Worm (Caenorhabditis elegans) whole organism, L4 larva: ENCODE measurements around the gene zyg-9.

Experiments
- F10B5.3 ChIP-seq: sonication (generic microtip); optimal IDR thresholded peaks from 2 replicates; lab custom pipeline; 2016; ENCODE audit warnings: mild to moderate bottlenecking, missing genetic modification characterization, missing compliant biosample characterization
- T20F7.1 ChIP-seq: fragments of 200-800 bp; sonication (Bioruptor generic); optimal IDR thresholded peaks from 2 replicates; lab custom pipeline; 2018; ENCODE audit warnings: mild to moderate bottlenecking, missing genetic modification characterization, missing compliant biosample characterization
- T26A8.4 ChIP-seq: fragments of 200-800 bp; sonication (Bioruptor generic); IDR thresholded peaks from 2 replicates; pipeline ENCODE4 v1.3.6; 2022; ENCODE audit warnings: missing genetic modification characterization, missing compliant biosample characterization
- ZK337.2 ChIP-seq: fragments of 200-800 bp; sonication (Bioruptor generic); IDR thresholded peaks from 2 replicates; pipeline ENCODE4 v1.3.6; 2022; ENCODE audit warnings: missing genetic modification reagents, missing genetic modification characterization, missing compliant biosample characterization
- ZK546.5 ChIP-seq, 2 experiments: sonication (generic microtip); optimal IDR thresholded peaks; 2 replicates each; lab custom pipeline; 2017; ENCODE audit warnings: missing biosample characterization in 2 of 2, missing genetic modification characterization in 2 of 2
- ama-1 ChIP-seq: fragments of 150-350 bp; optimal IDR thresholded peaks from 2 replicates; lab custom pipeline; 2014; ENCODE audit warnings: inconsistent platforms, mixed read lengths
- ceh-28 ChIP-seq: fragments of 150-350 bp; optimal IDR thresholded peaks from 2 replicates; lab custom pipeline; 2014; ENCODE audit warnings: missing biosample characterization, missing genetic modification reagents, missing genetic modification characterization
- ceh-44 ChIP-seq: fragments of 200-800 bp; sonication (Bioruptor generic); IDR thresholded peaks from 2 replicates; pipeline ENCODE4 v1.3.6; 2022; ENCODE audit warnings: missing genetic modification reagents, missing genetic modification characterization, missing compliant biosample characterization
- ceh-62 ChIP-seq: sonication (generic microtip); optimal IDR thresholded peaks from 2 replicates; lab custom pipeline; 2017; ENCODE audit warnings: missing biosample characterization, missing genetic modification characterization
- cey-2 ChIP-seq: sonication (generic microtip); optimal IDR thresholded peaks from 3 replicates; lab custom pipeline; 2017; ENCODE audit warnings: missing genetic modification characterization, mild to moderate bottlenecking, missing compliant biosample characterization, antibody characterized with exemption, borderline replicate concordance; ENCODE audit not compliant: insufficient read depth
- daf-19 ChIP-seq: fragments of 200-800 bp; sonication (Bioruptor generic); conservative IDR thresholded peaks from 2 replicates; pipeline ENCODE4 v1.3.6; 2022; ENCODE audit warnings: missing genetic modification characterization, missing compliant biosample characterization
- daf-8 ChIP-seq: fragments of 200-800 bp; sonication (Bioruptor generic); IDR thresholded peaks from 2 replicates; pipeline ENCODE4 v1.3.6; 2022; ENCODE audit warnings: missing genetic modification characterization, missing compliant biosample characterization
- egl-27 ChIP-seq: sonication (generic microtip); optimal IDR thresholded peaks from 3 replicates; lab custom pipeline; 2017; ENCODE audit warnings: missing biosample characterization, missing genetic modification reagents, missing genetic modification characterization
- hif-1 ChIP-seq, 2 experiments: sonication (generic microtip); optimal IDR thresholded peaks; 2 replicates each; lab custom pipeline; 2016 to 2017; ENCODE audit warnings: missing compliant biosample characterization in 2 of 2, missing genetic modification characterization in 2 of 2, missing genetic modification reagents in 2 of 2, missing genotype in 2 of 2, mild to moderate bottlenecking in 1 of 2
- lim-7 ChIP-seq: fragments of 200-800 bp; sonication (Bioruptor generic); IDR thresholded peaks from 2 replicates; pipeline ENCODE4 v1.3.6; 2022; ENCODE audit warnings: missing genetic modification characterization, missing compliant biosample characterization
- lin-13 ChIP-seq: fragments of 150-350 bp; optimal IDR thresholded peaks from 2 replicates; lab custom pipeline; 2014; ENCODE audit warnings: missing biosample characterization, missing genetic modification reagents, missing genetic modification characterization
- lin-15B ChIP-seq: fragments of 150-350 bp; sonication (generic microtip); optimal IDR thresholded peaks from 3 replicates; lab custom pipeline; 2014; ENCODE audit warnings: missing biosample characterization, missing genetic modification characterization
- lin-29 ChIP-seq: fragments of 200-800 bp; sonication (Bioruptor generic); IDR thresholded peaks from 2 replicates; pipeline ENCODE4 v1.3.6; 2022; ENCODE audit warnings: missing genetic modification reagents, missing genetic modification characterization, missing compliant biosample characterization
- lin-38 ChIP-seq: fragments of 200-800 bp; sonication (Bioruptor generic); IDR thresholded peaks from 2 replicates; pipeline ENCODE4 v1.3.6; 2022; ENCODE audit warnings: missing genetic modification reagents, missing genetic modification characterization, missing compliant biosample characterization
- lin-39 ChIP-seq: fragments of 150-350 bp; optimal IDR thresholded peaks from 2 replicates; lab custom pipeline; 2014; ENCODE audit warnings: missing biosample characterization, missing genetic modification reagents, missing genetic modification characterization
- lsy-2 ChIP-seq, 2 experiments: fragments of 150-350 bp in 1 of 2; sonication (generic microtip) in 1 of 2; optimal IDR thresholded peaks; 2 replicates each; lab custom pipeline; 2014 to 2017; ENCODE audit warnings: missing biosample characterization in 2 of 2, missing genetic modification characterization in 2 of 2
- mdl-1 ChIP-seq, 2 experiments: fragments of 150-350 bp in 1 of 2; sonication (generic microtip) in 1 of 2; optimal IDR thresholded peaks; 2 replicates each; lab custom pipeline; 2014 to 2017; ENCODE audit warnings: missing biosample characterization in 2 of 2, missing genetic modification characterization in 2 of 2
- mdt-29 ChIP-seq: fragments of 200-800 bp; sonication (Bioruptor generic); IDR thresholded peaks from 2 replicates; pipeline ENCODE4 v1.3.6; 2022; ENCODE audit warnings: missing genetic modification reagents, missing genetic modification characterization, missing compliant biosample characterization
- mxl-2 ChIP-seq: fragments of 200-800 bp; sonication (Bioruptor generic); conservative IDR thresholded peaks from 2 replicates; pipeline ENCODE4 v1.3.6; 2022; ENCODE audit warnings: missing genetic modification reagents, missing genetic modification characterization, missing compliant biosample characterization
- mxl-3 ChIP-seq: fragments of 200-800 bp; sonication (Bioruptor generic); optimal IDR thresholded peaks from 2 replicates; lab custom pipeline; 2018; ENCODE audit warnings: mild to moderate bottlenecking, missing genetic modification characterization, missing compliant biosample characterization
- nhr-25 ChIP-seq: sonication (generic microtip); optimal IDR thresholded peaks from 2 replicates; lab custom pipeline; 2017; ENCODE audit warnings: missing genetic modification characterization, mild to moderate bottlenecking, missing compliant biosample characterization, antibody characterized with exemption, moderate library complexity, borderline replicate concordance; ENCODE audit not compliant: insufficient read depth
- nhr-41 ChIP-seq: fragments of 200-800 bp; sonication (Bioruptor generic); IDR thresholded peaks from 2 replicates; pipeline ENCODE4 v1.3.6; 2022; ENCODE audit warnings: missing genetic modification reagents, missing genetic modification characterization, missing compliant biosample characterization
- nhr-6 ChIP-seq: fragments of 150-350 bp; optimal IDR thresholded peaks from 2 replicates; lab custom pipeline; 2014; ENCODE audit warnings: missing biosample characterization, missing genetic modification characterization
- pqm-1 ChIP-seq: sonication (generic microtip); optimal IDR thresholded peaks from 2 replicates; lab custom pipeline; 2017; ENCODE audit warnings: missing biosample characterization, missing genetic modification characterization
- sdz-12 ChIP-seq: fragments of 200-800 bp; sonication (Bioruptor generic); optimal IDR thresholded peaks from 2 replicates; lab custom pipeline; 2018; ENCODE audit warnings: mild to moderate bottlenecking, missing genetic modification characterization, missing compliant biosample characterization
- set-16 ChIP-seq: fragments of 200-800 bp; sonication (Bioruptor generic); IDR thresholded peaks from 2 replicates; pipeline ENCODE4 v1.3.6; 2022; ENCODE audit warnings: missing genetic modification reagents, missing genetic modification characterization, missing compliant biosample characterization
- unc-62 ChIP-seq, 3 experiments: fragments of 150-350 bp in 1 of 3; sonication (generic microtip); optimal IDR thresholded peaks in 2 of 3; peaks in 1 of 3; 1 replicate in 1 of 3; 2 replicates in 2 of 3; lab custom pipeline; 2014 to 2017; ENCODE audit warnings: missing biosample characterization in 3 of 3, missing genetic modification characterization in 3 of 3, missing genetic modification reagents in 3 of 3, missing genotype in 1 of 3
- zfp-2 ChIP-seq: sonication (generic microtip); optimal IDR thresholded peaks from 2 replicates; lab custom pipeline; 2016; ENCODE audit warnings: mild to moderate bottlenecking, missing genetic modification characterization, missing compliant biosample characterization
- zip-11 ChIP-seq: fragments of 200-800 bp; sonication (Bioruptor generic); IDR thresholded peaks from 2 replicates; pipeline ENCODE4 v1.3.6; 2022; ENCODE audit warnings: missing genetic modification characterization, missing compliant biosample characterization
- ztf-11 ChIP-seq: fragments of 150-350 bp; optimal IDR thresholded peaks from 2 replicates; lab custom pipeline; 2014; ENCODE audit warnings: missing biosample characterization, missing genetic modification characterization

Gene zyg-9

ce11 chrII:8466874-8467273 is 9.3 kb downstream of the zyg-9 start, which contains the start of gene F22B5.10:
F22B5.10 (plus strand) TSS chrII:8467174.
- TF ChIP-seq ama-1 (lab: Kevin White, UChicago) (peak; percentile 49), daf-19 (GFP tag; lab: Robert Waterston, UW) (no peak), nhr-25 (tag; lab: Kevin White, UChicago) (no peak), lin-38 (peak; percentile 23; the same call in 1 of the 2 replicates), T20F7.1 (GFP tag; lab: Kevin White, UChicago) (no peak), nhr-6 (no peak)

ce11 chrII:8467809-8468208 is 10.2 kb downstream of the zyg-9 start, which contains the start of gene M05D6.2:
M05D6.2 (plus strand) TSS chrII:8468109.
- TF ChIP-seq F10B5.3 (no peak), ceh-44 (GFP tag; lab: Robert Waterston, UW) (no peak), lin-15B (tag; lab: Kevin White, UChicago) (no peak), mdl-1 (tag; optimal IDR thresholded peaks at IDR 0.05; lab: Kevin White, UChicago) (no peak), T20F7.1 (GFP tag; lab: Kevin White, UChicago) (no peak), mdt-29 (GFP tag; lab: Robert Waterston, UW) (no peak), lin-29 (GFP tag; lab: Robert Waterston, UW) (no peak), ZK546.5 (tag; optimal IDR thresholded peaks at IDR 0.05; lab: Kevin White, UChicago) (no peak), T26A8.4 (no peak), unc-62 (GFP tag; optimal IDR thresholded peaks at IDR 0.05 in 1 of 2; lab: Kevin White, UChicago) (no peak), unc-62 (tag; optimal IDR thresholded peaks at IDR 0.05; lab: Kevin White, UChicago) (no peak), ZK337.2 (GFP tag; lab: Robert Waterston, UW) (no peak), daf-8 (GFP tag; lab: Robert Waterston, UW) (no peak), pqm-1 (tag; lab: Kevin White, UChicago) (no peak), ceh-62 (tag; lab: Kevin White, UChicago) (no peak), ztf-11 (tag; lab: Kevin White, UChicago) (no peak), mxl-2 (GFP tag; lab: Robert Waterston, UW) (no peak), lin-39 (tag; lab: Kevin White, UChicago) (no peak), zip-11 (GFP tag; lab: Robert Waterston, UW) (no peak), lim-7 (GFP tag; lab: Robert Waterston, UW) (no peak)

DNA sequence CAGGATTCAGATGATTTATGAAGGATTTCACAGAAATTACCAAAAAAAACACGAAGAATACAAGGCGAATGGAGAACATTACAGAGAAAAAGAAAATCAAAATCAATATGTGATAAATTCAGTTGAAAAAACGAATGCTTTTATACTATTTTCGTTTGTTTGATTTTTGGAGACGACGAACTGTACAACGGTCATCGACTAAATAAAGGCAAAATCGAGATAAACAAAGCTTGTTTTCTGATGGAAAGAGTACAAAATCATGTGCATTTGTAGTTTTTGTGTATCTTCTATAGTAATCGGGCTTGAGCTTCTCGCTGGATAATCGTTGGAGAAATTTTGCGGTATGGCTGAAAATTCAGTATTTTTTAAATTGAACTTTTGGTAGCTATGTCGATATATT is 13.5 kb downstream of the zyg-9 start, which contains the start of gene M05D6.8:
M05D6.8 (minus strand) TSS at position 101 of the 400 bp plus-strand sequence.
- no peak for TF ChIP-seq cey-2 (tag; lab: Kevin White, UChicago)
- TF ChIP-seq set-16 (GFP tag; lab: Robert Waterston, UW) = no peak
- TF ChIP-seq ceh-28 (tag; lab: Kevin White, UChicago) = no peak
- no peak for TF ChIP-seq mxl-3 (GFP tag; lab: Kevin White, UChicago)
- TF ChIP-seq sdz-12 (GFP tag; lab: Kevin White, UChicago) = no peak
- TF ChIP-seq lin-29 (GFP tag; lab: Robert Waterston, UW) = no peak
- TF ChIP-seq lin-13 (GFP tag; lab: Kevin White, UChicago) = no peak
- no peak for TF ChIP-seq nhr-41 (GFP tag; lab: Robert Waterston, UW)
- no peak for TF ChIP-seq nhr-6
- no peak for TF ChIP-seq zfp-2 (tag; lab: Kevin White, UChicago)
- TF ChIP-seq egl-27 (tag; lab: Kevin White, UChicago) = no peak
- no peak for TF ChIP-seq ZK546.5 (tag; optimal IDR thresholded peaks at IDR 0.05; lab: Kevin White, UChicago)
- no peak for TF ChIP-seq lsy-2 (tag; optimal IDR thresholded peaks at IDR 0.05; lab: Kevin White, UChicago)

DNA sequence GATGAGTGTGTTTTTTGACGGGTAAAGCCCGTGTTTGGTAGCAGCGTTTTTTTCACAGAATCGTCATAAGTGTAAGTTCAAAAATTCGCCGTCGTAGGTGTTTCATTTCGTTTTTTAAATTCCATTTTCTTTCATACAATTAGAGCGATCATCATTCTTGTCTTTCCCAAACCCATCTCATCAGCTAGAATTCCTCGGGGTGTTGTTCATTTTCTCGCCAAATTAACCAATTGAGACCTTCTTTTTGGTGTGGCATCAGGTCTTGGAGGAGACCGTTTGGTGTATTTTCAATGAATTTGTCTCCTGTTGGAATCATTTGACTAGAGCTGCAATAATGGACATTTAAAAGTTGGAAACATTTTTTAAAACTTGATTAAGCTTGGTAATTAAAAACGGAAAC is 15.3 kb downstream of the zyg-9 start:
- peak in 1 of 2 experiments; percentile 91 for TF ChIP-seq unc-62 (GFP tag; optimal IDR thresholded peaks at IDR 0.05 in 1 of 2; lab: Kevin White, UChicago)
- TF ChIP-seq unc-62 (tag; optimal IDR thresholded peaks at IDR 0.05; lab: Kevin White, UChicago) = no peak
- no peak for TF ChIP-seq hif-1 (tag; optimal IDR thresholded peaks at IDR 0.05; lab: Kevin White, UChicago)
